Worm (Caenorhabditis elegans): ENCODE measurements around the gene F42G4.6.
A peak's percentile ranks its signal among the peaks of the same experiment; 100 is the strongest.
"Not testable (repeated sequence)": the region's sequence is repeated elsewhere in the genome, so short reads cannot be mapped to it uniquely, and the experiment has no call there.

F42G4.6 gene

ce11 chrII:13056580-13056979 lies 22.6 kb upstream of the F42G4.6 start, which contains the start of gene zyx-1:
Gene zyx-1 (plus strand): TSS chrII:13056910.
- TF ChIP-seq flt-1 (GFP tag; IDR thresholded peaks at IDR 0.05): no peak
- no peak for TF ChIP-seq ztf-29 (GFP tag; IDR thresholded peaks at IDR 0.05)
- no peak for TF ChIP-seq tab-1 (GFP tag; IDR thresholded peaks at IDR 0.05)
- TF ChIP-seq T22C8.4 (GFP tag; IDR thresholded peaks at IDR 0.05): no peak
- TF ChIP-seq cog-1 (tag; optimal IDR thresholded peaks at IDR 0.05): no peak
- TF ChIP-seq ref-1 (GFP tag; conservative IDR thresholded peaks at IDR 0.05): no peak
- TF ChIP-seq ztf-23 (GFP tag; IDR thresholded peaks at IDR 0.05): no peak
- TF ChIP-seq med-1 (GFP tag; optimal IDR thresholded peaks at IDR 0.05; ENCODE audit: insufficient read depth): no peak
- no peak for TF ChIP-seq klf-2 (GFP tag; conservative IDR thresholded peaks at IDR 0.05)

- no peak for TF ChIP-seq med-1 (GFP tag; optimal IDR thresholded peaks at IDR 0.05; ENCODE audit: insufficient read depth)
- no peak for TF ChIP-seq ztf-23 (GFP tag; IDR thresholded peaks at IDR 0.05)
Measured at ce11 chrII:13059196-13059595, 20.0 kb upstream of the F42G4.6 start.

- TF ChIP-seq ztf-29 (GFP tag; IDR thresholded peaks at IDR 0.05): no peak
- no peak for TF ChIP-seq ztf-23 (GFP tag; IDR thresholded peaks at IDR 0.05)
- TF ChIP-seq ref-1 (GFP tag; conservative IDR thresholded peaks at IDR 0.05): no peak
- TF ChIP-seq klf-2 (GFP tag; conservative IDR thresholded peaks at IDR 0.05): no peak
- TF ChIP-seq med-1 (GFP tag; optimal IDR thresholded peaks at IDR 0.05; ENCODE audit: insufficient read depth): no peak
- TF ChIP-seq tab-1 (GFP tag; IDR thresholded peaks at IDR 0.05): no peak
- TF ChIP-seq flt-1 (GFP tag; IDR thresholded peaks at IDR 0.05): no peak
Measured at ce11 chrII:13065251-13065650, 13.9 kb upstream of the F42G4.6 start.

- 0 out of 2 replicates have a peak, but pooled peaks have one; percentile 21 for TF ChIP-seq tab-1 (GFP tag; IDR thresholded peaks at IDR 0.05)
- no peak for TF ChIP-seq ztf-29 (GFP tag; IDR thresholded peaks at IDR 0.05)
- no peak for TF ChIP-seq cog-1 (tag; optimal IDR thresholded peaks at IDR 0.05)
- no peak for TF ChIP-seq T22C8.4 (GFP tag; IDR thresholded peaks at IDR 0.05)
- TF ChIP-seq ref-1 (GFP tag; conservative IDR thresholded peaks at IDR 0.05): no peak
Measured at ce11 chrII:13066777-13067290, 12.3 kb upstream of the F42G4.6 start.

- TF ChIP-seq cog-1 (tag; optimal IDR thresholded peaks at IDR 0.05) (no peak), ztf-23 (GFP tag; IDR thresholded peaks at IDR 0.05) (no peak), tab-1 (GFP tag; IDR thresholded peaks at IDR 0.05) (no peak), med-1 (GFP tag; optimal IDR thresholded peaks at IDR 0.05; ENCODE audit: insufficient read depth) (no peak), ref-1 (GFP tag; conservative IDR thresholded peaks at IDR 0.05) (no peak), klf-2 (GFP tag; conservative IDR thresholded peaks at IDR 0.05) (no peak), flt-1 (GFP tag; IDR thresholded peaks at IDR 0.05) (no peak), ztf-29 (GFP tag; IDR thresholded peaks at IDR 0.05) (no peak), T22C8.4 (GFP tag; IDR thresholded peaks at IDR 0.05) (no peak)
Measured at ce11 chrII:13073102-13073501, 6.1 kb upstream of the F42G4.6 start, which contains the start of gene F42G4.5. Gene F42G4.5 (plus strand): TSS chrII:13073480.

- TF ChIP-seq T22C8.4 (GFP tag; IDR thresholded peaks at IDR 0.05) (no peak), ztf-29 (GFP tag; IDR thresholded peaks at IDR 0.05) (no peak), cog-1 (tag; optimal IDR thresholded peaks at IDR 0.05) (no peak), tab-1 (GFP tag; IDR thresholded peaks at IDR 0.05) (no peak)
Measured at ce11 chrII:13073742-13074141, 5.4 kb upstream of the F42G4.6 start.

- TF ChIP-seq med-1 (GFP tag; optimal IDR thresholded peaks at IDR 0.05; ENCODE audit: insufficient read depth) (no peak), ztf-29 (GFP tag; IDR thresholded peaks at IDR 0.05) (no peak), cog-1 (tag; optimal IDR thresholded peaks at IDR 0.05) (no peak), ztf-23 (GFP tag; IDR thresholded peaks at IDR 0.05) (no peak), flt-1 (GFP tag; IDR thresholded peaks at IDR 0.05) (no peak), T22C8.4 (GFP tag; IDR thresholded peaks at IDR 0.05) (no peak), klf-2 (GFP tag; conservative IDR thresholded peaks at IDR 0.05) (no peak), ref-1 (GFP tag; conservative IDR thresholded peaks at IDR 0.05) (no peak), tab-1 (GFP tag; IDR thresholded peaks at IDR 0.05) (no peak)
Measured at ce11 chrII:13076301-13076916, 2.8 kb upstream of the F42G4.6 start.

ce11 chrII:13077746-13078145 lies 1.4 kb upstream of the F42G4.6 start:
- no peak for TF ChIP-seq med-1 (GFP tag; optimal IDR thresholded peaks at IDR 0.05; ENCODE audit: insufficient read depth)
- no peak for TF ChIP-seq cog-1 (tag; optimal IDR thresholded peaks at IDR 0.05)
- no peak for TF ChIP-seq ztf-29 (GFP tag; IDR thresholded peaks at IDR 0.05)
- TF ChIP-seq ztf-23 (GFP tag; IDR thresholded peaks at IDR 0.05): no peak
- TF ChIP-seq flt-1 (GFP tag; IDR thresholded peaks at IDR 0.05): no peak
- no peak for TF ChIP-seq tab-1 (GFP tag; IDR thresholded peaks at IDR 0.05)
- TF ChIP-seq ref-1 (GFP tag; conservative IDR thresholded peaks at IDR 0.05): no peak
- no peak for TF ChIP-seq T22C8.4 (GFP tag; IDR thresholded peaks at IDR 0.05)

- not testable (repeated sequence) for TF ChIP-seq T22C8.4 (GFP tag; IDR thresholded peaks at IDR 0.05); klf-2 (GFP tag; conservative IDR thresholded peaks at IDR 0.05); tab-1 (GFP tag; IDR thresholded peaks at IDR 0.05)
Measured at ce11 chrII:13080607-13081006, 1.4 kb downstream of the F42G4.6 start, which contains the start of gene Y81G3A.2. Gene Y81G3A.2 (plus strand): TSS chrII:13080907.

ce11 chrII:13082403-13082802 lies 3.2 kb downstream of the F42G4.6 start, which contains the start of gene Y81G3A.6:
Gene Y81G3A.6 (minus strand): TSS chrII:13082503.
- not testable (repeated sequence) for TF ChIP-seq flt-1, T22C8.4, ztf-23 (GFP tag; IDR thresholded peaks at IDR 0.05)

Data from whole organism, midembryonic.